Worm (Caenorhabditis elegans) whole organism, early embryonic: Measurements from ENCODE around the gene K02E2.8.

Experiments
- B0310.2 ChIP-seq: sonication (generic microtip); optimal IDR thresholded peaks from 2 replicates; lab custom pipeline; 2016; ENCODE audit warnings: mild to moderate bottlenecking, missing genetic modification characterization, missing compliant biosample characterization
- F13C5.2 ChIP-seq: sonication (generic microtip); optimal IDR thresholded peaks from 2 replicates; lab custom pipeline; 2017; ENCODE audit warnings: mild to moderate bottlenecking, missing genetic modification characterization, inconsistent platforms, missing compliant biosample characterization
- aly-1 ChIP-seq: sonication (generic microtip); optimal IDR thresholded peaks from 2 replicates; lab custom pipeline; 2016; ENCODE audit warnings: missing genetic modification characterization, missing compliant biosample characterization
- ama-1 ChIP-seq: fragments of 150-350 bp; optimal IDR thresholded peaks from 2 replicates; lab custom pipeline; 2014
- ceh-13 ChIP-seq: fragments of 200-800 bp; sonication (Bioruptor generic); optimal IDR thresholded peaks from 2 replicates; lab custom pipeline; 2018; ENCODE audit warnings: mild to moderate bottlenecking, missing genetic modification characterization, missing compliant biosample characterization
- ceh-36 ChIP-seq: sonication (generic microtip); optimal IDR thresholded peaks from 2 replicates; lab custom pipeline; 2016; ENCODE audit warnings: missing genetic modification characterization, inconsistent platforms, missing compliant biosample characterization
- ets-7 ChIP-seq: sonication (generic microtip); optimal IDR thresholded peaks from 2 replicates; lab custom pipeline; 2016; ENCODE audit warnings: missing genotype, missing genetic modification characterization, missing compliant biosample characterization
- flt-1 ChIP-seq: fragments of 200-800 bp; sonication (Bioruptor generic); IDR thresholded peaks from 2 replicates; pipeline ENCODE4 v1.3.6; 2022; ENCODE audit warnings: missing genetic modification characterization, missing compliant biosample characterization
- hmbx-1 ChIP-seq: sonication (generic microtip); optimal IDR thresholded peaks from 2 replicates; lab custom pipeline; 2016; ENCODE audit warnings: mild to moderate bottlenecking, missing genetic modification characterization, missing compliant biosample characterization
- hmg-4 ChIP-seq: fragments of 200-800 bp; sonication (Bioruptor generic); optimal IDR thresholded peaks from 2 replicates; lab custom pipeline; 2018; ENCODE audit warnings: mild to moderate bottlenecking, missing genetic modification characterization, missing compliant biosample characterization
- hnd-1 ChIP-seq: sonication (generic microtip); optimal IDR thresholded peaks from 2 replicates; lab custom pipeline; 2016; ENCODE audit warnings: missing genetic modification characterization, missing compliant biosample characterization
- pes-1 ChIP-seq: fragments of 200-800 bp; sonication (Bioruptor generic); IDR thresholded peaks from 2 replicates; pipeline ENCODE4 v1.3.6; 2022; ENCODE audit warnings: missing genetic modification reagents, missing genetic modification characterization, missing compliant biosample characterization
- scrt-1 ChIP-seq: fragments of 200-800 bp; sonication (Bioruptor generic); IDR thresholded peaks from 2 replicates; pipeline ENCODE4 v1.3.6; 2022; ENCODE audit warnings: missing genetic modification characterization, missing compliant biosample characterization
- sea-1 ChIP-seq: fragments of 200-800 bp; sonication (Bioruptor generic); conservative IDR thresholded peaks from 2 replicates; pipeline ENCODE4 v1.3.6; 2022; ENCODE audit warnings: missing genetic modification characterization, missing compliant biosample characterization
- tbx-11 ChIP-seq: fragments of 200-800 bp; sonication (Bioruptor generic); IDR thresholded peaks from 2 replicates; pipeline ENCODE4 v1.3.6; 2022; ENCODE audit warnings: missing genetic modification characterization, missing compliant biosample characterization
- tbx-37 ChIP-seq: fragments of 200-800 bp; sonication (Bioruptor generic); conservative IDR thresholded peaks from 2 replicates; pipeline ENCODE4 v1.3.6; 2022; ENCODE audit warnings: missing genetic modification reagents, missing genetic modification characterization, missing compliant biosample characterization
- tra-4 ChIP-seq: sonication (generic microtip); optimal IDR thresholded peaks from 2 replicates; lab custom pipeline; 2017; ENCODE audit warnings: missing genetic modification characterization, missing compliant biosample characterization

The K02E2.8 gene

DNA sequence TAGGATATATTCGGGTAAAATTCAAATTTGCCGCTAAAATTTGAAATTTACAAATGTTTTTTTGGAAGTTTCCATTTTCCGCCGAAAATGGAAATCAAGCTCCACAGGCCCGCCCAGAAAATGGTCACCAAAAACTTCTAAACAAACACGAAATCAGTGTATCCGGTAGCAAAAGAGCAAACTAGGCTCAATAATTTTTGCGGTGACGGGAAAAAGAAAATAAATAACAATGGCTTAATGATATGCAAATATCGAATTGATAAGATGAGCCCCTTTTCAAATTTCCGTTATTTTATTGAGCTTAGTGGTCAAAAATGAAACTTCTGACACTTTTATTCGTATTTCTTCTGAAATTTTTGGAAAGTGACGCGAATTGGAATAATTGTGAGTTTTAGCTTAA, 21.9 kb downstream of the K02E2.8 start, which contains the start of gene Y38H6A.3:
Y38H6A.3 (plus strand) TSS at position 301 of the 400 bp plus-strand sequence.
- TF ChIP-seq tbx-37 (GFP tag; lab: Robert Waterston, UW) (no peak), hmbx-1 (tag; lab: Kevin White, UChicago) (no peak), tbx-11 (GFP tag; lab: Robert Waterston, UW) (no peak), pes-1 (GFP tag; lab: Robert Waterston, UW) (no peak), tra-4 (tag; lab: Kevin White, UChicago) (no peak), F13C5.2 (tag; lab: Kevin White, UChicago) (no peak), ceh-13 (no peak), hnd-1 (no peak)

DNA sequence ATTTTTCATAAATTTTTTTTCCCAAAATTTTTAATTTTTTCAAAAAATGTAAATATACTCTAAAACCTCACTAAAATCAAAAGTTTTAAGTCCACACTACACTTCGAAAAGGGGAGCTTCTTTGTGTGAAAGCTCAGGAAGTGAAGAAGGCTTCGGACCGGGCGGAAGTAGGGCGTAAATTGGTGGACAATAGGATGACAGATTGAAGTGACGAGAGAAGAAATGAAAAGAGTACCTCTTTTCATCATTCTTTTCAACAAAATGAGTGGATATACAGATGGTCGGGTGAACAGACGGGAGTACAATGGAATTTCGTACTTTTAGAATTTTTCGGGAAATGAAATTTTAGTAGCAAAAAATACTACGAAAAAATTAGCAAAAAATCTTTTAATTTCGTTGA, 27.9 kb downstream of the K02E2.8 start:
- TF ChIP-seq hmbx-1 (tag; lab: Kevin White, UChicago) (no peak), pes-1 (GFP tag; lab: Robert Waterston, UW) (no peak), B0310.2 (tag; lab: Kevin White, UChicago) (no peak), tbx-37 (GFP tag; lab: Robert Waterston, UW) (no peak), F13C5.2 (tag; lab: Kevin White, UChicago) (no peak), ceh-36 (no peak), flt-1 (GFP tag; lab: Robert Waterston, UW) (no peak), ets-7 (no peak), hnd-1 (no peak), tbx-11 (GFP tag; lab: Robert Waterston, UW) (no peak), aly-1 (no peak), ceh-13 (no peak), hmg-4 (GFP tag; lab: Kevin White, UChicago) (no peak), tra-4 (tag; lab: Kevin White, UChicago) (no peak), ama-1 (lab: Kevin White, UChicago) (no peak), scrt-1 (no peak), sea-1 (GFP tag; lab: Robert Waterston, UW) (no peak)

ce11 chrV:20338020-20338419, 28.7 kb downstream of the K02E2.8 start:
- no peak for TF ChIP-seq scrt-1
- no peak for TF ChIP-seq hmg-4 (GFP tag; lab: Kevin White, UChicago)
- no peak for TF ChIP-seq tbx-37 (GFP tag; lab: Robert Waterston, UW)
- TF ChIP-seq tra-4 (tag; lab: Kevin White, UChicago): no peak
- TF ChIP-seq ets-7: no peak
- no peak for TF ChIP-seq pes-1 (GFP tag; lab: Robert Waterston, UW)
- no peak for TF ChIP-seq aly-1
- no peak for TF ChIP-seq B0310.2 (tag; lab: Kevin White, UChicago)
- no peak for TF ChIP-seq hmbx-1 (tag; lab: Kevin White, UChicago)
- no peak for TF ChIP-seq flt-1 (GFP tag; lab: Robert Waterston, UW)
- no peak for TF ChIP-seq hnd-1
- TF ChIP-seq ama-1 (lab: Kevin White, UChicago): no peak
- no peak for TF ChIP-seq sea-1 (GFP tag; lab: Robert Waterston, UW)
- no peak for TF ChIP-seq ceh-13

ce11 chrV:20335264-20335663, 31.5 kb downstream of the K02E2.8 start, which contains the start of gene Y38H6A.5:
TSS of gene Y38H6A.5 (minus strand) at chrV:20335364.
- no peak for TF ChIP-seq pes-1 (GFP tag; lab: Robert Waterston, UW)
- no peak for TF ChIP-seq ama-1 (lab: Kevin White, UChicago)
- no peak for TF ChIP-seq hnd-1
- TF ChIP-seq tra-4 (tag; lab: Kevin White, UChicago): no peak
- TF ChIP-seq ets-7: no peak
- no peak for TF ChIP-seq aly-1
- TF ChIP-seq flt-1 (GFP tag; lab: Robert Waterston, UW): no peak
- TF ChIP-seq tbx-37 (GFP tag; lab: Robert Waterston, UW): no peak
- TF ChIP-seq hmbx-1 (tag; lab: Kevin White, UChicago): no peak
- no peak for TF ChIP-seq B0310.2 (tag; lab: Kevin White, UChicago)
- no peak for TF ChIP-seq ceh-36
- no peak for TF ChIP-seq scrt-1
- no peak for TF ChIP-seq hmg-4 (GFP tag; lab: Kevin White, UChicago)
- TF ChIP-seq ceh-13: no peak

ce11 chrV:20325417-20325816, 41.3 kb downstream of the K02E2.8 start, which contains the start of gene Y38H6A.1:
TSS of gene Y38H6A.1 (plus strand) at chrV:20325717.
- TF ChIP-seq sea-1 (GFP tag; lab: Robert Waterston, UW) (no peak), pes-1 (GFP tag; lab: Robert Waterston, UW) (no peak), tbx-37 (GFP tag; lab: Robert Waterston, UW) (no peak), tra-4 (tag; lab: Kevin White, UChicago) (no peak), ama-1 (lab: Kevin White, UChicago) (no peak), tbx-11 (GFP tag; lab: Robert Waterston, UW) (no peak), B0310.2 (tag; lab: Kevin White, UChicago) (no peak), hmg-4 (GFP tag; lab: Kevin White, UChicago) (no peak), hnd-1 (no peak), aly-1 (no peak), ceh-13 (no peak), F13C5.2 (tag; lab: Kevin White, UChicago) (no peak), flt-1 (GFP tag; lab: Robert Waterston, UW) (no peak), hmbx-1 (tag; lab: Kevin White, UChicago) (no peak), ceh-36 (no peak), scrt-1 (no peak), ets-7 (no peak)

DNA sequence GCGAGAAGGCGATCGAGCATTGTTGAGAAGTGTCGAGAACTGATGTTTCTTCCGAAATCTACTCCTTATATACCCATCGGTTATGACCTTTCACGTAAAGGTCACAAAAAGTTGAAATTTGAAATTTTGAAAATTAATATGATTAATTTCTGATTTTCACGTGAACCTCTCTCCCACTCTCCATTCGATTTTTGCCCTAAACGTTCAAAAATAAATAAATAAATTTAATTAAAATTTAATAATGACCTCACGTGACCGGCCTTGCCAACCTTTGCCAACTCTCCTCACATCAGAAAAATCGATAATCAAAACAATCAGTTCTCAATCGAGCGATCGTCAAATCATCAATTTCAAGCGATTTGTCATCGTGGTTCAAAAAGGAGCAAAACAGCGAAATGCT, 49.3 kb downstream of the K02E2.8 start, which contains the start of gene Y113G7C.1:
Y113G7C.1 (plus strand) TSS at position 301 of the 400 bp plus-strand sequence.
- TF ChIP-seq ceh-36: no peak
- no peak for TF ChIP-seq flt-1 (GFP tag; lab: Robert Waterston, UW)
- no peak for TF ChIP-seq hnd-1
- TF ChIP-seq B0310.2 (tag; lab: Kevin White, UChicago): no peak
- TF ChIP-seq tra-4 (tag; lab: Kevin White, UChicago): no peak
- TF ChIP-seq hmbx-1 (tag; lab: Kevin White, UChicago): no peak
- no peak for TF ChIP-seq pes-1 (GFP tag; lab: Robert Waterston, UW)
- TF ChIP-seq ceh-13: no peak
- no peak for TF ChIP-seq scrt-1
- TF ChIP-seq hmg-4 (GFP tag; lab: Kevin White, UChicago): no peak
- TF ChIP-seq aly-1: no peak
- TF ChIP-seq tbx-11 (GFP tag; lab: Robert Waterston, UW): no peak
- no peak for TF ChIP-seq tbx-37 (GFP tag; lab: Robert Waterston, UW)
- no peak for TF ChIP-seq ama-1 (lab: Kevin White, UChicago)
